Fruit fly (Drosophila melanogaster): ENCODE measurements around the gene CG32109.
A peak's percentile ranks its signal among the peaks of the same experiment; 100 is the strongest.

The CG32109 gene

dm6 chr3L:12701335-12701734 is 43.8 kb upstream of the CG32109 start (continued):
- no peak for TF ChIP-seq zen (tag; optimal IDR thresholded peaks at IDR 0.05)
- no peak for TF ChIP-seq Neu2 (GFP tag; optimal IDR thresholded peaks at IDR 0.05; ENCODE audit: borderline replicate concordance)
- no peak for TF ChIP-seq CG15514 (GFP tag; optimal IDR thresholded peaks at IDR 0.05)
- no peak for TF ChIP-seq jigr1 (GFP tag; IDR thresholded peaks at IDR 0.05)
- TF ChIP-seq gcm (GFP tag; optimal IDR thresholded peaks at IDR 0.05) = no peak
- TF ChIP-seq B-H1 (GFP tag; IDR thresholded peaks at IDR 0.05) = no peak
- peak; percentile 6 for TF ChIP-seq Oli (tag; optimal IDR thresholded peaks at IDR 0.05)
- no peak for TF ChIP-seq CkIIα-i1 (GFP tag; IDR thresholded peaks at IDR 0.05)
- no peak for TF ChIP-seq CG34376 (GFP tag; optimal IDR thresholded peaks at IDR 0.05)
- no peak for TF ChIP-seq croc (GFP tag; conservative IDR thresholded peaks at IDR 0.05)
- TF ChIP-seq CG6272 (GFP tag; IDR thresholded peaks at IDR 0.05) = no peak
- no peak for TF ChIP-seq CG11085 (GFP tag; IDR thresholded peaks at IDR 0.05)
- peak; percentile 33 for TF ChIP-seq dmrt11E (tag; optimal IDR thresholded peaks at IDR 0.05)
- peak in 1 of 2 experiments; percentile 52 for TF ChIP-seq bsh (GFP tag; optimal IDR thresholded peaks at IDR 0.05)

dm6 chr3L:12703451-12704020 is 41.6 kb upstream of the CG32109 start:
- TF ChIP-seq CG14710 (tag; optimal IDR thresholded peaks at IDR 0.05) = peak; percentile 25
- peak; percentile 10; the same call in 1 of the 2 replicates for TF ChIP-seq CG6689 (GFP tag; IDR thresholded peaks at IDR 0.05)
- peak; percentile 36 for TF ChIP-seq CG10267 (tag; optimal IDR thresholded peaks at IDR 0.05)
- TF ChIP-seq H15 (GFP tag; IDR thresholded peaks at IDR 0.05) = no peak
- no peak for TF ChIP-seq CG8765 (GFP tag; IDR thresholded peaks at IDR 0.05)
- peak; percentile 54 for TF ChIP-seq CG10979 (tag; optimal IDR thresholded peaks at IDR 0.05)
- TF ChIP-seq zf30C (GFP tag; optimal IDR thresholded peaks at IDR 0.05) = peak; percentile 26
- TF ChIP-seq nom (GFP tag; optimal IDR thresholded peaks at IDR 0.05) = peak; percentile 1
- TF ChIP-seq CG4424 (GFP tag; optimal IDR thresholded peaks at IDR 0.05) = peak; percentile 32
- peak; percentile 18 for TF ChIP-seq CG9727 (GFP tag; optimal IDR thresholded peaks at IDR 0.05)
- TF ChIP-seq phol (tag; optimal IDR thresholded peaks at IDR 0.05) = peak; percentile 40
- TF ChIP-seq ewg (GFP tag; optimal IDR thresholded peaks at IDR 0.05) = no peak
- no peak for TF ChIP-seq CG15269 (tag; optimal IDR thresholded peaks at IDR 0.05)
- TF ChIP-seq CG15696 (tag; optimal IDR thresholded peaks at IDR 0.05) = peak; percentile 35

- TF ChIP-seq chinmo (GFP tag; IDR thresholded peaks at IDR 0.05; ENCODE audit: partially characterized antibody) (0 out of 4 replicates have a peak, but pooled peaks have one; percentile 21), ham (GFP tag; IDR thresholded peaks at IDR 0.05) (no peak), CG8924 (tag; optimal IDR thresholded peaks at IDR 0.05) (no peak), sug (tag; optimal IDR thresholded peaks at IDR 0.05) (peak; percentile 4), CG4617 (GFP tag; optimal IDR thresholded peaks at IDR 0.05; ENCODE audit: borderline replicate concordance) (no peak), CG8290 (GFP tag; optimal IDR thresholded peaks at IDR 0.05) (no peak), CG8290 (tag; optimal IDR thresholded peaks at IDR 0.05) (no peak), exex (tag; optimal IDR thresholded peaks at IDR 0.05) (peak; percentile 6), CG12659 (GFP tag; optimal IDR thresholded peaks at IDR 0.05) (no peak), Usf (GFP tag; optimal IDR thresholded peaks at IDR 0.05) (no peak), CG3995 (GFP tag; optimal IDR thresholded peaks at IDR 0.05) (peak; percentile 26), caup (GFP tag; optimal IDR thresholded peaks at IDR 0.05; ENCODE audit: severe bottlenecking) (peak; percentile 31), bsh (GFP tag; optimal IDR thresholded peaks at IDR 0.05) (no peak), shn (GFP tag; optimal IDR thresholded peaks at IDR 0.05) (no peak), mirr (GFP tag; optimal IDR thresholded peaks at IDR 0.05) (peak; percentile 87), CG11723 (GFP tag; optimal IDR thresholded peaks at IDR 0.05) (no peak)
Measured at dm6 chr3L:12704335-12704734, 40.8 kb upstream of the CG32109 start.
